Worm (Caenorhabditis elegans) whole organism, mixed stage, embryonic: ENCODE data around the gene par-1.

Source experiments
- M03D4.4 ChIP-seq: sonication (generic microtip); optimal IDR thresholded peaks from 2 replicates; lab custom pipeline; 2017; ENCODE audit warnings: mild to moderate bottlenecking, missing genetic modification characterization, missing compliant biosample characterization
- blmp-1 ChIP-seq: fragments of 150-350 bp; optimal IDR thresholded peaks from 2 replicates; lab custom pipeline; 2014; ENCODE audit warnings: missing biosample characterization, missing genetic modification characterization
- ceh-39 ChIP-seq: fragments of 150-350 bp; optimal IDR thresholded peaks from 2 replicates; lab custom pipeline; 2014; ENCODE audit warnings: missing biosample characterization, missing genetic modification characterization
- ceh-43 ChIP-seq: fragments of 200-800 bp; sonication (Bioruptor generic); optimal IDR thresholded peaks from 2 replicates; lab custom pipeline; 2018; ENCODE audit warnings: mild to moderate bottlenecking, missing genetic modification characterization, moderate library complexity, missing compliant biosample characterization
- ces-1 ChIP-seq: fragments of 150-350 bp; optimal IDR thresholded peaks from 2 replicates; lab custom pipeline; 2014; ENCODE audit warnings: missing biosample characterization, missing genetic modification reagents, missing genetic modification characterization
- cnd-1 ChIP-seq: fragments of 200-800 bp; sonication (Bioruptor generic); optimal IDR thresholded peaks from 2 replicates; lab custom pipeline; 2018; ENCODE audit warnings: mild to moderate bottlenecking, missing genetic modification characterization, missing compliant biosample characterization
- drap-1 ChIP-seq: fragments of 200-800 bp; sonication (Bioruptor generic); optimal IDR thresholded peaks from 3 replicates; lab custom pipeline; 2018; ENCODE audit warnings: mild to moderate bottlenecking, missing genetic modification characterization, missing compliant biosample characterization
- elt-1 ChIP-seq: sonication (generic microtip); optimal IDR thresholded peaks from 2 replicates; lab custom pipeline; 2017; ENCODE audit warnings: missing genetic modification characterization, mild to moderate bottlenecking, missing compliant biosample characterization, antibody characterized with exemption, moderate library complexity, borderline replicate concordance; ENCODE audit not compliant: insufficient read depth
- elt-3 ChIP-seq: fragments of 150-350 bp; optimal IDR thresholded peaks from 2 replicates; lab custom pipeline; 2014; ENCODE audit warnings: missing biosample characterization, missing genetic modification characterization
- flh-1 ChIP-seq: fragments of 200-800 bp; sonication (Bioruptor generic); optimal IDR thresholded peaks from 2 replicates; lab custom pipeline; 2018; ENCODE audit warnings: mild to moderate bottlenecking, missing genetic modification characterization, moderate library complexity, missing compliant biosample characterization
- ham-2 ChIP-seq: fragments of 200-800 bp; sonication (Bioruptor generic); optimal IDR thresholded peaks from 2 replicates; lab custom pipeline; 2018; ENCODE audit warnings: mild to moderate bottlenecking, missing genetic modification characterization, missing compliant biosample characterization
- hlh-1 ChIP-seq: fragments of 150-350 bp; optimal IDR thresholded peaks from 2 replicates; lab custom pipeline; 2014; ENCODE audit warnings: missing biosample characterization, missing genetic modification reagents, missing genetic modification characterization
- lin-13 ChIP-seq: fragments of 150-350 bp; optimal IDR thresholded peaks from 2 replicates; lab custom pipeline; 2014; ENCODE audit warnings: missing biosample characterization, missing genetic modification characterization
- lsy-2 ChIP-seq: fragments of 150-350 bp; optimal IDR thresholded peaks from 2 replicates; lab custom pipeline; 2014; ENCODE audit warnings: missing biosample characterization, missing genetic modification characterization
- mab-5 ChIP-seq: fragments of 150-350 bp; optimal IDR thresholded peaks from 2 replicates; lab custom pipeline; 2014; ENCODE audit warnings: missing biosample characterization, missing genetic modification characterization
- mep-1 ChIP-seq: fragments of 150-350 bp; optimal IDR thresholded peaks from 2 replicates; lab custom pipeline; 2017; ENCODE audit warnings: missing biosample characterization, missing genetic modification reagents, missing genetic modification characterization, inconsistent platforms
- mls-2 ChIP-seq: sonication (generic microtip); optimal IDR thresholded peaks from 2 replicates; lab custom pipeline; 2016; ENCODE audit warnings: mild to moderate bottlenecking, missing genetic modification characterization, moderate library complexity, missing compliant biosample characterization
- nhr-12 ChIP-seq: fragments of 150-350 bp; optimal IDR thresholded peaks from 2 replicates; lab custom pipeline; 2014; ENCODE audit warnings: missing biosample characterization, missing genetic modification characterization
- nhr-2 ChIP-seq: fragments of 150-350 bp; optimal IDR thresholded peaks from 2 replicates; lab custom pipeline; 2014; ENCODE audit warnings: missing biosample characterization, missing genetic modification characterization
- nhr-237 ChIP-seq: fragments of 150-350 bp; optimal IDR thresholded peaks from 2 replicates; lab custom pipeline; 2014; ENCODE audit warnings: missing biosample characterization, missing genetic modification characterization
- nhr-28 ChIP-seq: fragments of 150-350 bp; optimal IDR thresholded peaks from 2 replicates; lab custom pipeline; 2014; ENCODE audit warnings: missing biosample characterization, missing genetic modification characterization
- nhr-76 ChIP-seq: sonication (generic microtip); optimal IDR thresholded peaks from 2 replicates; lab custom pipeline; 2017; ENCODE audit warnings: missing biosample characterization, missing genetic modification characterization
- pha-4 ChIP-seq: fragments of 150-350 bp; optimal IDR thresholded peaks from 2 replicates; lab custom pipeline; 2018; ENCODE audit warnings: missing biosample characterization, missing genetic modification reagents, missing genetic modification characterization
- sem-2 ChIP-seq: fragments of 200-800 bp; sonication (Bioruptor generic); optimal IDR thresholded peaks from 2 replicates; lab custom pipeline; 2018; ENCODE audit warnings: mild to moderate bottlenecking, missing genetic modification characterization, missing compliant biosample characterization
- snpc-4 ChIP-seq: fragments of 150-350 bp; optimal IDR thresholded peaks from 2 replicates; lab custom pipeline; 2014; ENCODE audit warnings: missing biosample characterization, missing genetic modification characterization
- tbx-8 ChIP-seq: fragments of 200-800 bp; sonication (Bioruptor generic); optimal IDR thresholded peaks from 2 replicates; lab custom pipeline; 2018; ENCODE audit warnings: mild to moderate bottlenecking, missing genetic modification characterization, moderate library complexity, missing compliant biosample characterization
- unc-120 ChIP-seq: sonication (generic microtip); optimal IDR thresholded peaks from 2 replicates; lab custom pipeline; 2017; ENCODE audit warnings: missing genetic modification characterization, missing compliant biosample characterization; ENCODE audit not compliant: poor library complexity, severe bottlenecking
- unc-39 ChIP-seq: fragments of 150-350 bp; optimal IDR thresholded peaks from 2 replicates; lab custom pipeline; 2014; ENCODE audit warnings: missing biosample characterization, missing genetic modification characterization
- unc-62 ChIP-seq: fragments of 150-350 bp; optimal IDR thresholded peaks from 2 replicates; lab custom pipeline; 2014; ENCODE audit warnings: missing biosample characterization, missing genetic modification reagents, missing genetic modification characterization
- zip-8 ChIP-seq: fragments of 150-350 bp; optimal IDR thresholded peaks from 2 replicates; lab custom pipeline; 2014; ENCODE audit warnings: missing biosample characterization, missing genetic modification characterization
- ztf-11 ChIP-seq: fragments of 150-350 bp; optimal IDR thresholded peaks from 2 replicates; lab custom pipeline; 2014; ENCODE audit warnings: missing biosample characterization, missing genetic modification characterization

Gene par-1

ce11 chrV:14145267-14145666 is at the start of gene par-1:
par-1 (minus strand) TSS chrV:14145367.
- no peak for TF ChIP-seq tbx-8
- TF ChIP-seq elt-1 (tag; lab: Kevin White, UChicago), result no peak
- TF ChIP-seq elt-3 (tag; lab: Kevin White, UChicago), result no peak
- TF ChIP-seq nhr-12, result no peak
- no peak for TF ChIP-seq cnd-1 (tag; lab: Kevin White, UChicago)
- no peak for TF ChIP-seq lin-13 (tag; lab: Kevin White, UChicago)
- no peak for TF ChIP-seq M03D4.4
- TF ChIP-seq ceh-39 (tag; lab: Kevin White, UChicago), result no peak
- TF ChIP-seq flh-1 (GFP tag; lab: Kevin White, UChicago), result no peak
- no peak for TF ChIP-seq unc-120 (tag; lab: Kevin White, UChicago)
- no peak for TF ChIP-seq nhr-28 (tag; lab: Kevin White, UChicago)
- no peak for TF ChIP-seq lsy-2 (tag; lab: Kevin White, UChicago)
- no peak for TF ChIP-seq ces-1 (GFP tag; lab: Kevin White, UChicago)
- TF ChIP-seq ztf-11 (tag; lab: Kevin White, UChicago), result no peak

- TF ChIP-seq ces-1 (GFP tag; lab: Kevin White, UChicago), result no peak
- no peak for TF ChIP-seq nhr-237 (tag; lab: Kevin White, UChicago)
- TF ChIP-seq nhr-2, result no peak
- TF ChIP-seq ham-2 (GFP tag; lab: Kevin White, UChicago), result no peak
- no peak for TF ChIP-seq elt-1 (tag; lab: Kevin White, UChicago)
- TF ChIP-seq tbx-8, result no peak
- no peak for TF ChIP-seq blmp-1 (tag; lab: Kevin White, UChicago)
- no peak for TF ChIP-seq ceh-43 (GFP tag; lab: Kevin White, UChicago)
Measured at ce11 chrV:14194514-14194913, 49.3 kb upstream of the par-1 start.

- no peak for TF ChIP-seq unc-120 (tag; lab: Kevin White, UChicago)
- TF ChIP-seq mep-1 (tag; lab: Kevin White, UChicago), result peak; percentile 23
- no peak for TF ChIP-seq nhr-76 (tag; lab: Kevin White, UChicago)
- no peak for TF ChIP-seq pha-4 (tag; lab: Kevin White, UChicago)
- no peak for TF ChIP-seq cnd-1 (tag; lab: Kevin White, UChicago)
- TF ChIP-seq mls-2 (tag; lab: Kevin White, UChicago), result peak; percentile 11
- TF ChIP-seq sem-2 (GFP tag; lab: Kevin White, UChicago), result no peak
- no peak for TF ChIP-seq ztf-11 (tag; lab: Kevin White, UChicago)
- TF ChIP-seq ces-1 (GFP tag; lab: Kevin White, UChicago), result peak; percentile 58
- no peak for TF ChIP-seq drap-1
- TF ChIP-seq M03D4.4, result no peak
- peak; percentile 73 for TF ChIP-seq hlh-1 (tag; lab: Kevin White, UChicago)
- peak; percentile 4 for TF ChIP-seq elt-3 (tag; lab: Kevin White, UChicago)
- peak; percentile 65 for TF ChIP-seq blmp-1 (tag; lab: Kevin White, UChicago)
- TF ChIP-seq lsy-2 (tag; lab: Kevin White, UChicago), result peak; percentile 35
- TF ChIP-seq, all 35 proteins: peak for 7
Measured at ce11 chrV:14193451-14193850, 48.3 kb upstream of the par-1 start, which contains the start of gene atfs-1. atfs-1 (plus strand) TSS chrV:14193663.

- no peak for TF ChIP-seq ham-2 (GFP tag; lab: Kevin White, UChicago)
- no peak for TF ChIP-seq nhr-12
- no peak for TF ChIP-seq cnd-1 (tag; lab: Kevin White, UChicago)
- no peak for TF ChIP-seq blmp-1 (tag; lab: Kevin White, UChicago)
- no peak for TF ChIP-seq unc-39 (tag; lab: Kevin White, UChicago)
- no peak for TF ChIP-seq snpc-4 (tag; lab: Kevin White, UChicago)
- TF ChIP-seq ces-1 (GFP tag; lab: Kevin White, UChicago), result no peak
- TF ChIP-seq nhr-2, result no peak
- no peak for TF ChIP-seq mep-1 (tag; lab: Kevin White, UChicago)
- no peak for TF ChIP-seq pha-4 (tag; lab: Kevin White, UChicago)
- TF ChIP-seq M03D4.4, result no peak
- no peak for TF ChIP-seq ceh-39 (tag; lab: Kevin White, UChicago)
- TF ChIP-seq elt-3 (tag; lab: Kevin White, UChicago), result no peak
- no peak for TF ChIP-seq unc-62 (GFP tag; lab: Kevin White, UChicago)
- no peak for TF ChIP-seq mls-2 (tag; lab: Kevin White, UChicago)
- no peak for TF ChIP-seq zip-8
- no peak for TF ChIP-seq nhr-237 (tag; lab: Kevin White, UChicago)
- TF ChIP-seq ceh-43 (GFP tag; lab: Kevin White, UChicago), result no peak
- TF ChIP-seq mab-5, result no peak
- TF ChIP-seq, all 35 proteins: peak for 0
Measured at ce11 chrV:14192870-14193269, 47.7 kb upstream of the par-1 start.
